Worm (Caenorhabditis elegans) whole organism, young adult: Measurements from ENCODE around the gene tag-124.

Experiments used
- C06A6.2 ChIP-seq: fragments of 200-800 bp; sonication (Bioruptor generic); conservative IDR thresholded peaks from 2 replicates; pipeline ENCODE4 v1.3.6; 2022; ENCODE audit warnings: missing genetic modification characterization, missing compliant biosample characterization
- ZK185.1 ChIP-seq: sonication (generic microtip); optimal IDR thresholded peaks from 2 replicates; lab custom pipeline; 2016; ENCODE audit warnings: mild to moderate bottlenecking, missing genetic modification characterization, missing compliant biosample characterization; ENCODE audit not compliant: poor library complexity, severe bottlenecking
- ama-1 ChIP-seq, 3 experiments: fragments of 150-350 bp in 1 of 3; sonication (generic microtip) in 2 of 3; optimal IDR thresholded peaks; 2 replicates each; lab custom pipeline; 2014 to 2018; ENCODE audit warnings: missing biosample characterization in 2 of 3, missing genetic modification characterization in 2 of 3, missing genetic modification reagents in 2 of 3
- bed-1 ChIP-seq: fragments of 200-800 bp; sonication (Bioruptor generic); IDR thresholded peaks from 2 replicates; pipeline ENCODE4 v1.3.6; 2022; ENCODE audit warnings: missing genetic modification reagents, missing genetic modification characterization, missing compliant biosample characterization
- ceh-27 ChIP-seq: fragments of 200-800 bp; sonication (Bioruptor generic); optimal IDR thresholded peaks from 2 replicates; lab custom pipeline; 2018; ENCODE audit warnings: mild to moderate bottlenecking, missing genetic modification characterization, moderate library complexity, missing compliant biosample characterization
- ets-4 ChIP-seq: fragments of 200-800 bp; sonication (Bioruptor generic); optimal IDR thresholded peaks from 2 replicates; lab custom pipeline; 2018; ENCODE audit warnings: mild to moderate bottlenecking, missing genetic modification characterization, missing compliant biosample characterization
- him-1 ChIP-seq: sonication (generic microtip); optimal IDR thresholded peaks from 2 replicates; lab custom pipeline; 2016; ENCODE audit warnings: missing genotype, missing genetic modification reagents, missing genetic modification characterization, missing compliant biosample characterization
- hsf-1 ChIP-seq: fragments of 200-800 bp; sonication (Bioruptor generic); IDR thresholded peaks from 2 replicates; pipeline ENCODE4 v1.3.6; 2022; ENCODE audit warnings: missing genetic modification reagents, missing genetic modification characterization, missing compliant biosample characterization
- let-607 ChIP-seq, 2 experiments: fragments of 200-800 bp in 1 of 2; sonication (Bioruptor generic) in 1 of 2; sonication (generic microtip) in 1 of 2; optimal IDR thresholded peaks; 2 replicates each; lab custom pipeline; 2016 to 2018; ENCODE audit warnings: mild to moderate bottlenecking in 2 of 2, missing compliant biosample characterization in 2 of 2, missing genetic modification characterization in 2 of 2, moderate library complexity in 2 of 2, missing genotype in 1 of 2
- mxl-1 ChIP-seq: sonication (generic microtip); optimal IDR thresholded peaks from 2 replicates; lab custom pipeline; 2016; ENCODE audit warnings: missing genetic modification characterization, missing compliant biosample characterization
- unc-130 ChIP-seq: sonication (generic microtip); optimal IDR thresholded peaks from 2 replicates; lab custom pipeline; 2016; ENCODE audit warnings: missing genetic modification reagents, missing genetic modification characterization, missing compliant biosample characterization
- zim-3 ChIP-seq: sonication (generic microtip); optimal IDR thresholded peaks from 2 replicates; lab custom pipeline; 2017; ENCODE audit warnings: mild to moderate bottlenecking, missing genetic modification characterization, moderate library complexity, missing compliant biosample characterization

- TF ChIP-seq ZK185.1 (tag; lab: Kevin White, UChicago) (no peak), hsf-1 (GFP tag; lab: Robert Waterston, UW) (no peak), C06A6.2 (GFP tag; lab: Robert Waterston, UW) (no peak), let-607 (tag; optimal IDR thresholded peaks at IDR 0.05; lab: Kevin White, UChicago) (no peak), unc-130 (GFP tag; lab: Kevin White, UChicago) (no peak), bed-1 (GFP tag; lab: Robert Waterston, UW) (no peak), mxl-1 (tag; lab: Kevin White, UChicago) (no peak), him-1 (tag; lab: Kevin White, UChicago) (no peak), zim-3 (no peak), ets-4 (GFP tag; lab: Kevin White, UChicago) (no peak), ama-1 (optimal IDR thresholded peaks at IDR 0.05; lab: Kevin White, UChicago) (no peak), ama-1 (GFP tag; optimal IDR thresholded peaks at IDR 0.05; lab: Kevin White, UChicago) (no peak), ceh-27 (GFP tag; lab: Kevin White, UChicago) (no peak)
Measured at ce11 chrII:9636300-9636699, 45.2 kb downstream of the tag-124 start, which contains the start of gene ZK1307.7.
